Worm (Caenorhabditis elegans): ENCODE data around the gene str-185.

DNA sequence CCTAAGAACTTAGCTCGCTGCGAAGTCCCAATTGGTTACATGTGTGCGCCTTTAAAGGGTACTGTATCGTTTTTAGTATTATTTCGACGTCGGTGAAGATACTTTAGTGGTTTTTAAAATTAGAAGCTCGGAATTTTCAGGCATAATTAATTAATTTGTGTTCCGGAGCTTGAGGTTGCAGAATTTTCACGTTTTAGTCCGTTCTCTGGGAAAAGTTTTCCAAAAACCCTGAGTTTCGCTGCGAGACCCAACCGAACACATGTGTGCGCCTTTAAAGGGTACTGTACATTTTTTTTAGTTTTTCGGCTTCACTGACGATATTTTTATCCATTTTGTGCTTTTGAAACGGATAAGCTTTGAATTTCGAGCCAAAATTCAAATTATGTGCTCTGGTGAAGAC, 36.3 kb downstream of the str-185 start:
- TF ChIP-seq pha-4 (GFP tag; IDR thresholded peaks at IDR 0.05) (no peak), pha-4 (tag; optimal IDR thresholded peaks at IDR 0.05) (no peak), madf-9 (GFP tag; conservative IDR thresholded peaks at IDR 0.05) (no peak), lsy-2 (tag; optimal IDR thresholded peaks at IDR 0.05) (no peak), aly-2 (tag; optimal IDR thresholded peaks at IDR 0.05) (no peak), nhr-6 (tag; optimal IDR thresholded peaks at IDR 0.05) (no peak), nhr-77 (tag; optimal IDR thresholded peaks at IDR 0.05) (no peak), pqm-1 (tag; optimal IDR thresholded peaks at IDR 0.05) (no peak), lin-13 (GFP tag; optimal IDR thresholded peaks at IDR 0.05) (no peak), dmd-6 (GFP tag; IDR thresholded peaks at IDR 0.05) (no peak), snpc-4 (tag; optimal IDR thresholded peaks at IDR 0.05) (no peak)
